Worm (Caenorhabditis elegans) whole organism, L3 larva: ENCODE data around the gene F48E3.6.

ENCODE experiments used
- ama-1 ChIP-seq: fragments of 150-350 bp; optimal IDR thresholded peaks from 2 replicates; lab custom pipeline; 2018
- fkh-10 ChIP-seq: sonication (generic microtip); optimal IDR thresholded peaks from 2 replicates; lab custom pipeline; 2017; ENCODE audit warnings: missing biosample characterization, missing genetic modification reagents, missing genetic modification characterization
- nhr-11 ChIP-seq: fragments of 150-350 bp; optimal IDR thresholded peaks from 2 replicates; lab custom pipeline; 2014; ENCODE audit warnings: missing biosample characterization, missing genetic modification characterization
- nhr-12 ChIP-seq: fragments of 150-350 bp; optimal IDR thresholded peaks from 2 replicates; lab custom pipeline; 2014; ENCODE audit warnings: missing biosample characterization, missing genetic modification characterization
- unc-62 ChIP-seq: fragments of 150-350 bp; sonication (generic microtip); optimal IDR thresholded peaks from 4 replicates; lab custom pipeline; 2014; ENCODE audit warnings: missing biosample characterization, missing genetic modification reagents, missing genetic modification characterization

DNA sequence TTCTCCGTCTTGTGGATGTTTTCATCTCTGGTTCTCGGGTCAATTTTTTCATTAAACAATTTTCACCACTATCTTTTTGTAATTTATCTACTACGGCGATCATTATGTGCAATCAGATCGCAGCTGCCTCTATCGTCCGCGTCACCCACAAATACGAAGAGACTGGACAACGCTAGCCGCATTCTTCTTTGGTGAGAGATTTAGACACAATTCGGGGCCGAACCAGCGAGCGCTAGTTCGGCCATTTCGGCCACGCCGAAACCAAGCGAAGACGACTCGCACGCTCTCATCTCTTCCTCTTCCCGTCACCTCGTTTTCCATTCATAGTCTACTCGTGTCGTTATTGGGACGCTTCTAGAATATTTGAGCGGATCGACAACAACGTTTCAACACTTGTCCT is 17.0 kb downstream of the F48E3.6 start, which contains the start of gene gly-12:
- TF ChIP-seq nhr-11 (tag; lab: Kevin White, UChicago), result no peak
- TF ChIP-seq unc-62 (GFP tag; lab: Kevin White, UChicago), result no peak
- TF ChIP-seq ama-1, result no peak
- TF ChIP-seq nhr-12 (tag; lab: Kevin White, UChicago), result no peak
- TF ChIP-seq fkh-10 (GFP tag; lab: Kevin White, UChicago), result no peak
